Worm (Caenorhabditis elegans): ENCODE measurements around the gene R10E11.6.

The R10E11.6 gene

DNA sequence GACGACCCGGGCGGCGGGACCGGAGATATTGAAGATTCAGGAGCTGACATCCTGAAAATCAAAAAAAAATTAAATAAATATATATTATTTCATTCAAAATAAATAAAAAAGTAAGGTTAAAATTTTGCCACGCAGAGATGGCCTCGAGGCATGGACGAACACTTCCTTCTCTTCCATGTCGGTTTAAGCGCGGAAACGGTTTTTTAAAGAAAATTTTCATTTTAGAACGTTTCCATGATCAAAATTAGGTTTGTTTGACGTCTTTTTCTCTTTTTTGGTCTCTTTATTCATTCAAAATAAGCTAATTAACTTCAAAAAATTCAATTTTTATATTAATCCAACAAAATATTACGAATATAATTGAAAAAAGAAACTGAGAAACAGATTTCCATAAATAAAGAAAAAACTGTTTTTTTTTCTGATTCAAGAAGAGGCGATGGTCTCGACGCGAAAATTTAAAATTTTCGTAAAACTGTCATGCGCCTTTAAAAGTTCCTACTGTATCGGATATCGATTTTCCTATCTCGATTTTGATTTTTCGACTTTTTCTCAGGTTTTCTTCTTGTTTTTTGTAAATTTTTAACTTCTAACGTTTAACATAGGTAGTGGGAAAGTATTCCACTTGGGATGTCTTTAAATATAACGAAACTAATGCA is 20.6 kb upstream of the R10E11.6 start, which contains the start of gene gcc-2:
Gene gcc-2 (minus strand): TSS at position 51 of the 656 bp plus-strand sequence.
- TF ChIP-seq efl-3 (GFP tag; optimal IDR thresholded peaks at IDR 0.05) (no peak), lin-13 (GFP tag; optimal IDR thresholded peaks at IDR 0.05) (no peak), sup-37 (GFP tag; optimal IDR thresholded peaks at IDR 0.05) (no peak), egl-27 (tag; optimal IDR thresholded peaks at IDR 0.05) (no peak), isw-1 (GFP tag; IDR thresholded peaks at IDR 0.05) (no peak), ztf-4 (tag; optimal IDR thresholded peaks at IDR 0.05) (no peak), nhr-12 (tag; optimal IDR thresholded peaks at IDR 0.05) (no peak), nhr-84 (tag; optimal IDR thresholded peaks at IDR 0.05) (no peak), elt-3 (tag; optimal IDR thresholded peaks at IDR 0.05) (no peak), nhr-19 (GFP tag; conservative IDR thresholded peaks at IDR 0.05) (no peak), alr-1 (tag; optimal IDR thresholded peaks at IDR 0.05; ENCODE audit: borderline replicate concordance) (no peak), zip-4 (GFP tag; optimal IDR thresholded peaks at IDR 0.05) (no peak), nhr-85 (tag) (no peak), ces-1 (GFP tag; optimal IDR thresholded peaks at IDR 0.05) (no peak)

DNA sequence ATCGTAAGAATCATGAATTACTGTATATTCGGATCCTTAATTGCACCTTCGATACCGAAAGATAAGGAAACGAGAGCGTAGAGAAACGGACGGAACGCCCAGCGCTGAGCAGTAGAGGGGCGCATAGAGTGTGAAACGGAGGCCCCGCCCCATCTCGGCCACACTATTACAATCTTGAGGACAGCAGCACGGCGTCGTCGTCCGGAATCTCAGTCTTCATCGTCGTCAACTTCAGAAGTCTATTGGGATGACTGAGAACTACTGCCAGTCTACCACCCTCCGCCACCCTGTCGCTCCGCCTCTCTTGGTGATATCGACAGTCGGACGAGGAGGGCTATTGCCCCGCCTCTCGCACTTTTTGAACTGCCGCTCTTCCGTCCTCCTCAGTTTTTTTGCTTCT is 18.1 kb upstream of the R10E11.6 start:
- TF ChIP-seq fkh-8 (tag; optimal IDR thresholded peaks at IDR 0.05) (no peak), hlh-17 (GFP tag; optimal IDR thresholded peaks at IDR 0.05; ENCODE audit: borderline replicate concordance) (no peak), jun-1 (tag; optimal IDR thresholded peaks at IDR 0.05) (no peak), alr-1 (tag; optimal IDR thresholded peaks at IDR 0.05; ENCODE audit: borderline replicate concordance) (no peak), nhr-28 (tag; optimal IDR thresholded peaks at IDR 0.05) (no peak), ztf-11 (tag; optimal IDR thresholded peaks at IDR 0.05) (no peak), mep-1 (tag; optimal IDR thresholded peaks at IDR 0.05) (no peak), fos-1 (tag; optimal IDR thresholded peaks at IDR 0.05) (no peak), rnt-1 (tag; optimal IDR thresholded peaks at IDR 0.05) (no peak), hpl-2 (GFP tag; optimal IDR thresholded peaks at IDR 0.05) (no peak)

DNA sequence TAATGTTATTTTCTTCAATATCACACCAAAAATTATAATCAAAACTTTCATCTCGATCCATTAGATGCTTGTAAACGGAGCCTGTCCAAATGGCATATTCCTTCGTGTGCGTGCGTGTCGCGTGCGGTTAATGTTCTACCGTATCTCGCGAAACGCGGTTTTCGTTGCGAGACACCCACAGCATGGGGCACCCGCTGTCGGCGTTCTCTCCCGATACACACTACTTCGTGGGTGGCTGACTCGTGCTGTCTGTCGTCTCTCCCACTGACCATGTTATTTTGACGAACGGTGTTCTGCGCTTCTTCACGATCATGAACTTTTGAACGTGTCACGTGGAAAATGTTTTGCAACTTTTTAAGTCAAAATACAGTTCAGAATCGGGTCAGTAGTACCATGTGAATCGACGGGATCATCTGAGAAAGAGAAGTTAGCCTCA is 17.3 kb upstream of the R10E11.6 start:
- TF ChIP-seq unc-98 (GFP tag; IDR thresholded peaks at IDR 0.05) (peak; percentile 60; the same call in 1 of the 2 replicates), lin-15B (tag; optimal IDR thresholded peaks at IDR 0.05) (peak; percentile 79), ceh-90 (tag; optimal IDR thresholded peaks at IDR 0.05) (peak; percentile 22), C16A3.4 (tag; optimal IDR thresholded peaks at IDR 0.05) (peak; percentile 98), isw-1 (GFP tag; IDR thresholded peaks at IDR 0.05) (peak; percentile 98), mep-1 (tag; optimal IDR thresholded peaks at IDR 0.05) (peak; percentile 98), nhr-19 (GFP tag; conservative IDR thresholded peaks at IDR 0.05) (peak; percentile 98), ztf-4 (tag; optimal IDR thresholded peaks at IDR 0.05) (peak; percentile 99), fkh-4 (tag; optimal IDR thresholded peaks at IDR 0.05; ENCODE audit: borderline replicate concordance) (peak; percentile 70), fkh-10 (GFP tag; optimal IDR thresholded peaks at IDR 0.05) (peak; percentile 94), sptf-1 (tag; optimal IDR thresholded peaks at IDR 0.05) (no peak), aly-2 (tag; optimal IDR thresholded peaks at IDR 0.05) (peak; percentile 96), egl-13 (tag; optimal IDR thresholded peaks at IDR 0.05) (peak; percentile 97), egl-27 (tag; optimal IDR thresholded peaks at IDR 0.05) (peak in 1 of 2 experiments; percentile 24), ces-1 (GFP tag; optimal IDR thresholded peaks at IDR 0.05) (no peak), xbp-1 (tag; optimal IDR thresholded peaks at IDR 0.05) (peak; percentile 97), ceh-8 (GFP tag; optimal IDR thresholded peaks at IDR 0.05) (peak; percentile 96), tlp-1 (tag; optimal IDR thresholded peaks at IDR 0.05) (no peak), fkh-8 (tag; optimal IDR thresholded peaks at IDR 0.05) (peak; percentile 99), elt-3 (tag; optimal IDR thresholded peaks at IDR 0.05) (peak in 5 of 6 experiments; percentile 38 to 93 (median 75)), nhr-11 (tag; optimal IDR thresholded peaks at IDR 0.05) (peak; percentile 89), nhr-237 (tag; optimal IDR thresholded peaks at IDR 0.05) (peak; percentile 89), hlh-4 (tag; optimal IDR thresholded peaks at IDR 0.05) (no peak), C34B4.2 (tag; optimal IDR thresholded peaks at IDR 0.05) (peak; percentile 43), nhr-71 (tag; optimal IDR thresholded peaks at IDR 0.05) (peak; percentile 100), nhr-84 (tag; optimal IDR thresholded peaks at IDR 0.05) (no peak), mef-2 (tag; optimal IDR thresholded peaks at IDR 0.05) (peak; percentile 86), lin-13 (GFP tag; optimal IDR thresholded peaks at IDR 0.05) (peak; percentile 96), grh-1 (GFP tag; IDR thresholded peaks at IDR 0.05) (peak; percentile 98), ceh-82 (tag; optimal IDR thresholded peaks at IDR 0.05) (peak; percentile 90 to 98 (median 97)), nhr-47 (tag; optimal IDR thresholded peaks at IDR 0.05) (peak; percentile 99), dsc-1 (tag; optimal IDR thresholded peaks at IDR 0.05) (peak; percentile 98), sox-4 (tag; optimal IDR thresholded peaks at IDR 0.05) (peak; percentile 92)
